Fruit fly (Drosophila melanogaster): Measurements from ENCODE around the gene CG17343.
A peak's percentile ranks its signal among the peaks of the same experiment; 100 is the strongest.

The CG17343 gene

dm6 chr2L:19053860-19054515 is 10.7 kb upstream of the CG17343 start, which contains the start of gene CG10492:
CG10492 (plus strand) TSS chr2L:19054078.
- peak; percentile 70 for TF ChIP-seq Myc (optimal IDR thresholded peaks at IDR 0.05)
- no peak for TF ChIP-seq Dif (GFP tag; optimal IDR thresholded peaks at IDR 0.05; ENCODE audit: partially characterized antibody)
- TF ChIP-seq Sp1 (GFP tag; optimal IDR thresholded peaks at IDR 0.05): peak; percentile 11
- TF ChIP-seq Mio (GFP tag; optimal IDR thresholded peaks at IDR 0.05): no peak
- TF ChIP-seq brk (GFP tag; optimal IDR thresholded peaks at IDR 0.05): no peak
- TF ChIP-seq Rel (GFP tag; optimal IDR thresholded peaks at IDR 0.05): no peak
- peak; percentile 63 for TF ChIP-seq Rel (tag; optimal IDR thresholded peaks at IDR 0.05)
- peak; percentile 4 for TF ChIP-seq rgr (GFP tag; optimal IDR thresholded peaks at IDR 0.05)

DNA sequence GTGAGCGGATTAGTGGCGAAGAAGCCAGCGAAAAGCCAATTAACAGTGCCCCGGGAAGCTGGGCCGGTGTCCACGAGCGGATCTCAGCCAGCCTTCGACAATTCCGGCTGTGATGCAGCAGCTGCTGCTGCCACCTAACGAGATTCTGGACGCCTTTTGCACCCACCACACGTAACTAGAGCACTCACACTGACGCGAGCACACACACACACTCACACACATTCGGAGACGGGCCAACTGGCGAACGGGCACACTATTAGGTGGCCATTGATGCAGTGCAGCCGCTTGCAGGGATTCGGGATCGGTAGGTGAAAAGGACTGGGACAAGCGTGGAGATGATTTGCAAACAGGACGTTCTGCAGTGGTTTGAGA is 10.2 kb upstream of the CG17343 start:
- TF ChIP-seq pan (optimal IDR thresholded peaks at IDR 0.05) (no peak), dl (GFP tag; optimal IDR thresholded peaks at IDR 0.05; ENCODE audit: insufficient read depth in 1 of 2, partially characterized antibody in 2 of 2) (no peak), GATAd (GFP tag; optimal IDR thresholded peaks at IDR 0.05) (no peak), Jra (GFP tag; optimal IDR thresholded peaks at IDR 0.05) (no peak), Sp1 (GFP tag; optimal IDR thresholded peaks at IDR 0.05) (no peak), brk (GFP tag; optimal IDR thresholded peaks at IDR 0.05) (no peak), tai (GFP tag; optimal IDR thresholded peaks at IDR 0.05) (no peak), CG9705 (GFP tag; optimal IDR thresholded peaks at IDR 0.05) (no peak), Vsx2 (GFP tag; optimal IDR thresholded peaks at IDR 0.05; ENCODE audit: partially characterized antibody) (no peak), dmrt93B (GFP tag; optimal IDR thresholded peaks at IDR 0.05) (no peak), rgr (GFP tag; optimal IDR thresholded peaks at IDR 0.05) (no peak), Rel (GFP tag; optimal IDR thresholded peaks at IDR 0.05) (no peak), Rel (tag; optimal IDR thresholded peaks at IDR 0.05) (no peak), ey (GFP tag; optimal IDR thresholded peaks at IDR 0.05) (no peak), Myc (optimal IDR thresholded peaks at IDR 0.05) (no peak), Mio (GFP tag; optimal IDR thresholded peaks at IDR 0.05) (no peak), CrebA (GFP tag; optimal IDR thresholded peaks at IDR 0.05; ENCODE audit: borderline replicate concordance) (no peak), Dif (GFP tag; optimal IDR thresholded peaks at IDR 0.05; ENCODE audit: partially characterized antibody) (no peak)

dm6 chr2L:19057799-19058198 is 6.9 kb upstream of the CG17343 start:
- TF ChIP-seq CrebA (GFP tag; optimal IDR thresholded peaks at IDR 0.05; ENCODE audit: borderline replicate concordance) (no peak), psq (GFP tag; optimal IDR thresholded peaks at IDR 0.05) (no peak), foxo (GFP tag; optimal IDR thresholded peaks at IDR 0.05) (no peak), pan (optimal IDR thresholded peaks at IDR 0.05) (no peak), CG32264 (GFP tag; optimal IDR thresholded peaks at IDR 0.05) (no peak), usp (GFP tag; optimal IDR thresholded peaks at IDR 0.05) (no peak), br (GFP tag; optimal IDR thresholded peaks at IDR 0.05) (no peak), Myc (optimal IDR thresholded peaks at IDR 0.05) (no peak), fru (GFP tag; optimal IDR thresholded peaks at IDR 0.05) (no peak), Dif (GFP tag; optimal IDR thresholded peaks at IDR 0.05; ENCODE audit: partially characterized antibody) (no peak), Mio (GFP tag; optimal IDR thresholded peaks at IDR 0.05) (no peak)

- no peak for TF ChIP-seq tai (GFP tag; optimal IDR thresholded peaks at IDR 0.05)
- TF ChIP-seq ey (GFP tag; optimal IDR thresholded peaks at IDR 0.05): peak; percentile 17
Observed at dm6 chr2L:19058916-19059315, 5.8 kb upstream of the CG17343 start, which contains the start of gene Phlpp. Phlpp (plus strand) TSS chr2L:19059129.

dm6 chr2L:19063090-19063692 is 1.5 kb upstream of the CG17343 start, which contains the start of gene Dus4:
Dus4 (plus strand) TSS chr2L:19063295.
- TF ChIP-seq dmrt93B (GFP tag; optimal IDR thresholded peaks at IDR 0.05) (no peak), Myc (optimal IDR thresholded peaks at IDR 0.05) (peak; percentile 36), sv (GFP tag; optimal IDR thresholded peaks at IDR 0.05) (no peak)

- TF ChIP-seq Myc (optimal IDR thresholded peaks at IDR 0.05): no peak
Observed at dm6 chr2L:19068393-19068792, 3.7 kb downstream of the CG17343 start.
